Worm (Caenorhabditis elegans): Measurements from ENCODE around the gene nspc-16.
A peak's percentile ranks its signal among the peaks of the same experiment; 100 is the strongest.
"Not testable (repeated sequence)": the region's sequence is repeated elsewhere in the genome, so short reads cannot be mapped to it uniquely, and the experiment has no call there.

nspc-16 gene

ce11 chrX:14515028-14515427, 8.3 kb upstream of the nspc-16 start, which contains the start of gene gcsh-1:
TSS of gene gcsh-1 (minus strand) at chrX:14515073.
- TF ChIP-seq ceh-40 (GFP tag; IDR thresholded peaks at IDR 0.05), result no peak
- TF ChIP-seq nhr-80 (tag; optimal IDR thresholded peaks at IDR 0.05), result peak; percentile 66

ce11 chrX:14516560-14516959, 6.8 kb upstream of the nspc-16 start, which contains the start of gene D1025.10:
TSS of gene D1025.10 (plus strand) at chrX:14516860.
- TF ChIP-seq nhr-80 (tag; optimal IDR thresholded peaks at IDR 0.05) (peak; percentile 20), hlh-26 (GFP tag; conservative IDR thresholded peaks at IDR 0.05) (no peak), ztf-26 (tag; optimal IDR thresholded peaks at IDR 0.05) (no peak), Y56A3A.18 (GFP tag; IDR thresholded peaks at IDR 0.05) (no peak), snpc-1.3 (tag; optimal IDR thresholded peaks at IDR 0.05; ENCODE audit: insufficient read depth) (no peak), nhr-120 (GFP tag; IDR thresholded peaks at IDR 0.05) (no peak), ceh-40 (GFP tag; IDR thresholded peaks at IDR 0.05) (no peak)

- peak; percentile 60; the same call in 1 of the 2 replicates for TF ChIP-seq zfh-2 (GFP tag; conservative IDR thresholded peaks at IDR 0.05)
- no peak for TF ChIP-seq unc-62 (GFP tag; optimal IDR thresholded peaks at IDR 0.05)
- TF ChIP-seq snpc-4 (GFP tag; optimal IDR thresholded peaks at IDR 0.05), result no peak
- peak in 2 of 4 experiments; percentile 41 to 66 for TF ChIP-seq snpc-4 (tag; optimal IDR thresholded peaks at IDR 0.05)
- no peak for TF ChIP-seq ztf-25 (GFP tag; IDR thresholded peaks at IDR 0.05)
Measured at ce11 chrX:14517842-14518241, 5.5 kb upstream of the nspc-16 start.

- TF ChIP-seq F49E8.2 (tag; optimal IDR thresholded peaks at IDR 0.05; ENCODE audit: insufficient read depth) (no peak), akir-1 (GFP tag; optimal IDR thresholded peaks at IDR 0.05) (no peak), nhr-27 (tag; optimal IDR thresholded peaks at IDR 0.05) (no peak), B0035.1 (tag; optimal IDR thresholded peaks at IDR 0.05) (no peak)
Measured at ce11 chrX:14520463-14520862, 2.9 kb upstream of the nspc-16 start, which contains the start of gene D1025.1. TSS of gene D1025.1 (plus strand) at chrX:14520763.

- TF ChIP-seq Y95B8A.8 (GFP tag; IDR thresholded peaks at IDR 0.05); Y53G8AR.9 (GFP tag; conservative IDR thresholded peaks at IDR 0.05); ztf-28 (GFP tag; IDR thresholded peaks at IDR 0.05): not testable (repeated sequence)
Measured at ce11 chrX:14525081-14525324, 1.6 kb downstream of the nspc-16 start, which contains the start of gene nspc-17. TSS of gene nspc-17 (minus strand) at chrX:14525181.

- peak; percentile 27 for TF ChIP-seq efl-1 (GFP tag; optimal IDR thresholded peaks at IDR 0.05)
- TF ChIP-seq F10E7.11 (tag; optimal IDR thresholded peaks at IDR 0.05), result peak; percentile 97
- TF ChIP-seq aptf-2 (GFP tag; conservative IDR thresholded peaks at IDR 0.05), result no peak
- peak; percentile 66 for TF ChIP-seq mxl-1 (tag; optimal IDR thresholded peaks at IDR 0.05)
- TF ChIP-seq F37B4.10 (GFP tag; IDR thresholded peaks at IDR 0.05), result peak; percentile 97
- TF ChIP-seq somi-1 (GFP tag; optimal IDR thresholded peaks at IDR 0.05), result peak; percentile 97
- peak; percentile 86 for TF ChIP-seq sea-2 (GFP tag; IDR thresholded peaks at IDR 0.05)
- TF ChIP-seq ceh-40 (GFP tag; IDR thresholded peaks at IDR 0.05), result no peak
- peak; percentile 95 for TF ChIP-seq F57A8.1 (GFP tag; optimal IDR thresholded peaks at IDR 0.05)
- peak; percentile 18 for TF ChIP-seq lsl-1 (GFP tag; optimal IDR thresholded peaks at IDR 0.05)
- TF ChIP-seq ceh-58 (GFP tag; IDR thresholded peaks at IDR 0.05), result no peak
- peak; percentile 90 for TF ChIP-seq F52B5.7 (tag; optimal IDR thresholded peaks at IDR 0.05)
- TF ChIP-seq lag-1 (GFP tag; IDR thresholded peaks at IDR 0.05), result peak; percentile 92
- no peak for TF ChIP-seq ztf-28 (GFP tag; IDR thresholded peaks at IDR 0.05)
- peak; percentile 99 for TF ChIP-seq atf-7 (tag; optimal IDR thresholded peaks at IDR 0.05)
- TF ChIP-seq B0261.1 (tag; optimal IDR thresholded peaks at IDR 0.05), result peak; percentile 62
- peak; percentile 94 for TF ChIP-seq ekl-4 (GFP tag; IDR thresholded peaks at IDR 0.05)
- TF ChIP-seq dpff-1 (tag; optimal IDR thresholded peaks at IDR 0.05), result peak; percentile 94
- TF ChIP-seq ztf-6 (GFP tag; IDR thresholded peaks at IDR 0.05), result peak; percentile 91
- peak; percentile 98 for TF ChIP-seq chd-7 (tag; optimal IDR thresholded peaks at IDR 0.05)
- peak; percentile 85 for TF ChIP-seq lin-26 (GFP tag; IDR thresholded peaks at IDR 0.05)
- TF ChIP-seq ceh-79 (tag; optimal IDR thresholded peaks at IDR 0.05), result peak; percentile 97
Measured at ce11 chrX:14525325-14526305, 2.2 kb downstream of the nspc-16 start.

All from whole organism, young adult.